Fruit fly (Drosophila melanogaster): ENCODE results near the gene CG33995.

DNA sequence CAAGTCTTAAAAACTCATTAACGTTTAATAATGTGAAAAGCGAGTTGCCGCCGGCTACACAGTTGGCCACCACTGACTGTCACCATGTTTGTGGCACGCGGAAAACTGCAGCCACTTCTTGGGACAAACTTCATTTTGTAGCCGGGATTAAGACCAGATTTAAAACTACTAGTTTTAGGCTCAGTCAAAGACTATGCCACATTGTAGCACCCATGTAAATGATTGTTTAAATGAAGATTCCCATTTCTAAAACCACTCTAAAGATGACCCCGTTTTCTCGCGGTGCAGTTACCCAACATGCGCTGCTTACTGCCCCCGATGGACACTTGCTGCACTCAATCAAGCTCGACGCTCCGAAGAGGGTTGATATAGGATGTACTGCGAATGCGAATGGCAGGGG lies 47.3 kb downstream of the CG33995 start:
- TF ChIP-seq usp (GFP tag; optimal IDR thresholded peaks at IDR 0.05) (no peak), EcR (GFP tag; optimal IDR thresholded peaks at IDR 0.05) (no peak)

All from whole organism.